Worm (Caenorhabditis elegans) whole organism, midembryonic: ENCODE results near the gene ZK418.2.
A peak's percentile ranks its signal among the peaks of the same experiment; 100 is the strongest.

Experiments
- T22C8.4 ChIP-seq: fragments of 200-800 bp; sonication (Bioruptor generic); IDR thresholded peaks from 2 replicates; pipeline ENCODE4 v1.3.6; 2022; ENCODE audit warnings: missing genetic modification characterization, missing compliant biosample characterization
- cog-1 ChIP-seq: sonication (generic microtip); optimal IDR thresholded peaks from 2 replicates; lab custom pipeline; 2016; ENCODE audit warnings: missing genetic modification characterization, missing compliant biosample characterization
- flt-1 ChIP-seq: fragments of 200-800 bp; sonication (Bioruptor generic); IDR thresholded peaks from 2 replicates; pipeline ENCODE4 v1.3.6; 2022; ENCODE audit warnings: missing genetic modification characterization, missing compliant biosample characterization
- klf-2 ChIP-seq: fragments of 200-800 bp; sonication (Bioruptor generic); conservative IDR thresholded peaks from 2 replicates; pipeline ENCODE4 v1.3.6; 2022; ENCODE audit warnings: missing genetic modification reagents, missing genetic modification characterization, missing compliant biosample characterization
- med-1 ChIP-seq: sonication (generic microtip); optimal IDR thresholded peaks from 2 replicates; lab custom pipeline; 2017; ENCODE audit warnings: missing genetic modification characterization, mild to moderate bottlenecking, missing compliant biosample characterization, antibody characterized with exemption, missing genetic modification reagents; ENCODE audit not compliant: insufficient read depth
- ref-1 ChIP-seq: fragments of 200-800 bp; sonication (Bioruptor generic); conservative IDR thresholded peaks from 2 replicates; pipeline ENCODE4 v1.3.6; 2022; ENCODE audit warnings: missing genetic modification reagents, missing genetic modification characterization, missing compliant biosample characterization
- tab-1 ChIP-seq: fragments of 200-800 bp; sonication (Bioruptor generic); IDR thresholded peaks from 2 replicates; pipeline ENCODE4 v1.3.6; 2022; ENCODE audit warnings: missing genetic modification characterization, missing compliant biosample characterization
- ztf-23 ChIP-seq: fragments of 200-800 bp; sonication (Bioruptor generic); IDR thresholded peaks from 2 replicates; pipeline ENCODE4 v1.3.6; 2022; ENCODE audit warnings: missing genetic modification reagents, missing genetic modification characterization, missing compliant biosample characterization
- ztf-29 ChIP-seq: fragments of 200-800 bp; sonication (Bioruptor generic); IDR thresholded peaks from 2 replicates; pipeline ENCODE4 v1.3.6; 2022; ENCODE audit warnings: missing genetic modification reagents, missing genetic modification characterization, missing compliant biosample characterization

ZK418.2 gene

DNA sequence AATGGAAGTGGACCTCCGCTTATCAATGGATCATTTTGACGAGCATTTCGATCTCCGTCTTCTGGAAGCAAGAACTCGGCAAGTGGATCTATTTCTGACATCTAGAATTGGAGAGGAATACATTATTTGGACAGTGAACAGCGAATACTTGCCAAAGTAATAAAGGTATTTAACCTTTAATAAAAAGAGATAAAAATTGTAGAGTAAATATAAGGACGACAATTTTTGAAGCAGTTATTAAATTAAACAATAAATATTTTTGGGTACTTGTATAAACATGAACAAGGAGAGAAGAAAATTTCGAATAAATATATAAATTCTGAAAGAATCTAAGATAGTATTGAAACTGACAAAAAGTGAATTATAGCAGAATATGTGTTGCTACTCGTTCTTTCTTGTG lies 18.7 kb upstream of the ZK418.2 start, which contains the start of gene lin-37:
Gene lin-37 (minus strand): TSS at position 101 of the 400 bp plus-strand sequence.
- TF ChIP-seq flt-1 (GFP tag; lab: Robert Waterston, UW) (no peak), ztf-29 (no peak), ztf-23 (GFP tag; lab: Robert Waterston, UW) (no peak), klf-2 (GFP tag; lab: Robert Waterston, UW) (no peak), tab-1 (no peak)

DNA sequence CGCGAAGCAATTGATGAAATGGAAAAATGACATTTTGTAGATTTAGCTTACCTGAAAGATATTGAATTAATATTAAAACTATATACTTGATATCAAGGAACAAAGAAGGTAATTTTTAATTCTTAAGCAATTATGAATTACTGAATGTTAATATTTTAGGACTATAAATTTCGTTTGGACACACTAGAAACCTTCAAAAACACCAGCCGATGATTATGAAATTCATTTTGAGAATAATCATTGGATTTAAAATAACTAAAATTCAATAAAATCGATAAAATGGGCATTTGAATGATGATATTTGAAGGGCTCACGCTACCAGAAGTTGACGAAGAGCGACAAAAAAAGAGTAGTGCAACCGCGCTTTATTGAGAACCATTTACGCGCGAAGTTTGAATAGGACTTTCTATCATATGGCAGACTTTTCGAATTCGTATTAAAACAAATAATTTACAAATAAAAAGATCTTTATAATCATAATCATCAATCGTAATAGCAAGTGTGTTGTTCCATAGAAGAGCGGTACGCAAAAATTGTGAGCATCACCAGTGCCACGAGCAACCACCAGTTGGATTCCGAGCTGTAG lies 17.2 kb upstream of the ZK418.2 start, which contains the start of gene ZK418.5:
Gene ZK418.5 (minus strand): TSS at position 51 of the 586 bp plus-strand sequence.
- no peak for TF ChIP-seq tab-1
- no peak for TF ChIP-seq med-1 (GFP tag; lab: Kevin White, UChicago)
- TF ChIP-seq flt-1 (GFP tag; lab: Robert Waterston, UW), result no peak
- TF ChIP-seq klf-2 (GFP tag; lab: Robert Waterston, UW), result no peak
- no peak for TF ChIP-seq cog-1
- no peak for TF ChIP-seq T22C8.4

ce11 chrIII:7076386-7076785 lies 14.8 kb upstream of the ZK418.2 start, which contains the start of gene ZK418.13:
Gene ZK418.13 (minus strand): TSS chrIII:7076486.
- TF ChIP-seq ref-1 (no peak), cog-1 (no peak)

- no peak for TF ChIP-seq tab-1
- TF ChIP-seq ref-1, result no peak
- TF ChIP-seq klf-2 (GFP tag; lab: Robert Waterston, UW), result no peak
- TF ChIP-seq flt-1 (GFP tag; lab: Robert Waterston, UW), result no peak
- TF ChIP-seq ztf-23 (GFP tag; lab: Robert Waterston, UW), result no peak
- TF ChIP-seq ztf-29, result no peak
- no peak for TF ChIP-seq cog-1
- no peak for TF ChIP-seq med-1 (GFP tag; lab: Kevin White, UChicago)
- no peak for TF ChIP-seq T22C8.4
Measured at ce11 chrIII:7078737-7079136, 12.4 kb upstream of the ZK418.2 start, which contains the start of gene ZK418.6. Gene ZK418.6 (minus strand): TSS chrIII:7078837.

DNA sequence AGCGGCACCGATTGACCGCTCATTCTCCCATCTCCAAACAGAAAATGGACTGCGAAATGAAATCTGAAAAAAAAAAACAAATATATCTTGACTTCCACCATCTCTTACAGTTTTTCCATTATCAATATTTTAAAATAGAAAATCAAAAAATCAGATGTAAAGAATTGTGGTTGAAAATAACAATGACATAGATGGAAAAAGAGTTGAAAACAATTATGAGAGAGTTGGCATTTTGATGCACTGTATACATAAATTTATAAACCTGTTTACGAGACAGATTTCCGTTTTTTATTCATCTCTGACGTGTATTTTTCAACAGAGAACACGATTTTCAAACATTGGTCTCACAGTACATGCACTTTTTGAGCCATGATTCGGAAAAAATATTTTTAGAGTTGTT lies 10.5 kb upstream of the ZK418.2 start, which contains the start of gene ZK418.7:
Gene ZK418.7 (minus strand): TSS at position 101 of the 400 bp plus-strand sequence.
- TF ChIP-seq cog-1 (no peak), T22C8.4 (no peak), med-1 (GFP tag; lab: Kevin White, UChicago) (no peak), ref-1 (no peak), klf-2 (GFP tag; lab: Robert Waterston, UW) (no peak), flt-1 (GFP tag; lab: Robert Waterston, UW) (no peak), ztf-23 (GFP tag; lab: Robert Waterston, UW) (no peak), tab-1 (no peak), ztf-29 (no peak)

DNA sequence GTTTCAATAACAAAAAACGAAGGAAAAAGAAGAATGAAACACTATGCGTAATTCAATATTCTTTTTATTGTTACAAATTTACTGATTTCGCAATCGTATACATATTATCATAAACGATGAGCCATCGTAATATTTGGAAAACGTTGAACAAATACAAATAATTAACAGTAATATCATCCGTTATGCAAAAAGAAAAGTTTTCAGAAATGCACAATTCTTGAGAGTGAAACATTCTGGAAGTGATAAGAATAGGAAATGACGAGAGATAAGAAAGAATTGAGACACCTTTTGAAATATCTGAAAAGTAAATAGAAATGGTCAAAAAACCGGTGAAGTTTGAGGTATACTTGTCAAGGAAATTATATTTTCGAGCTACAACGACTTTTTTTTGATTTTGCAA lies 9.7 kb upstream of the ZK418.2 start:
- TF ChIP-seq cog-1 (no peak), ztf-23 (GFP tag; lab: Robert Waterston, UW) (no peak), ref-1 (no peak), med-1 (GFP tag; lab: Kevin White, UChicago) (no peak), klf-2 (GFP tag; lab: Robert Waterston, UW) (no peak), T22C8.4 (no peak), flt-1 (GFP tag; lab: Robert Waterston, UW) (no peak), ztf-29 (no peak), tab-1 (no peak)

DNA sequence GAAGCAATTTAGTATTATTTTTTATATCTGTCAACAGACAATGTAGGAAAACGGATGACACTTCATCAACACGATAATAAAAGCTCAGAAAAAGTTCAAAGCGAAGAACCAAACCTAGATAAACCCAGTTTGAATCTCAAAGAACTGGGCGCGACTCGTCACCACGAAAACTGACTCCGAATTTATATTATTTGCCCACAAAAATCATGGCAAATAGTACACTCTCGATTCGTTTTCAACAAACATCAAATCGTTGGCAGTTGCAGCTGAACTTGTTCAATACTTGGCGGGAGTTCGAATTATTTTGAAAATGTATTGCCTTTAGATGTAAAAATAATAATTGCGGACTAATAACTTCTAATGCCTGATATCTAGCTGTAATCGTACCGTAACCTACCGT lies 8.0 kb upstream of the ZK418.2 start:
- TF ChIP-seq med-1 (GFP tag; lab: Kevin White, UChicago), result no peak
- TF ChIP-seq ztf-29, result no peak
- TF ChIP-seq klf-2 (GFP tag; lab: Robert Waterston, UW), result no peak
- no peak for TF ChIP-seq cog-1
- TF ChIP-seq ref-1, result no peak
- TF ChIP-seq tab-1, result no peak
- no peak for TF ChIP-seq T22C8.4
- TF ChIP-seq flt-1 (GFP tag; lab: Robert Waterston, UW), result no peak
- TF ChIP-seq ztf-23 (GFP tag; lab: Robert Waterston, UW), result no peak

DNA sequence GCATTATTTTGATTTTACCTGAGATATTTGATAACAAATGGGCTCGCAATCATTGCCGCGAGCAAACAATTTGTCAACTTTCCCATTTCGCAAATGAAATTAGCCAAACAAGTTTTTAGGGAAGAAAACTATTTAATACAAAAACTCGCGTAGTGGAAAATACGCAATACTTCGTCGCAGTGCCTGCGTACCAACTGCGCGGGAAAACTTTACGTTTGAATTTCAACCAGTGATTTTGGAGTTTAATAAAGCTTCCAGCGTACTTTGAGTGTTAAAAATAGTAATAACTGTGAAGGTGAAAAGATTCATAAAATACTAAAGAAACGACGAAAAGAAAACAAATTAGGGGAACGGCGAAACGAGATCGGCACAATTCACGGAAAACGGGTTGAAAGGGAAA lies 6.2 kb upstream of the ZK418.2 start, which contains the start of gene tofu-7:
Gene tofu-7 (minus strand): TSS at position 111 of the 400 bp plus-strand sequence.
- TF ChIP-seq ref-1, result no peak
- TF ChIP-seq flt-1 (GFP tag; lab: Robert Waterston, UW), result no peak
- TF ChIP-seq med-1 (GFP tag; lab: Kevin White, UChicago), result no peak
- TF ChIP-seq klf-2 (GFP tag; lab: Robert Waterston, UW), result no peak
- TF ChIP-seq ztf-29, result no peak
- no peak for TF ChIP-seq ztf-23 (GFP tag; lab: Robert Waterston, UW)
- no peak for TF ChIP-seq cog-1
- TF ChIP-seq tab-1, result no peak
- TF ChIP-seq T22C8.4, result no peak

DNA sequence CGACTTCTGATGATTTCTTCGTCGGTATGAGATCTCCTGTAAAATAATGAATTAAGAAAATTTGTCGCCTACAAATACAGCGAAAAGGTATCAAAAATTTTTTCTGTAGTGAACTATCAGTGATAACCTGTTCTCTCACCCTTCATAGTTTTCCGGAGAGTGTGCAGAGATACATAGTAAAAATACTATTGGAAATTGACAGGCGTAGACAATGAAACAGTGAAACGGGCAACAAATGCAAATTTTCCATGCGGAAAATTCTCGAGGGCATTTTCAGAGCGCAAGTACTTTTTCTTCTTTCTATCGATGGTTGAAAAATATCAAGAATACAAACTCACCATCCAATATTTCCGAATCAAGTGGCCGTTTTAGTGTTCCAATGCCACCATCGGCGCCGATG lies 4.0 kb upstream of the ZK418.2 start:
- TF ChIP-seq med-1 (GFP tag; lab: Kevin White, UChicago) (no peak), klf-2 (GFP tag; lab: Robert Waterston, UW) (no peak), ztf-29 (no peak), ref-1 (no peak), tab-1 (no peak), flt-1 (GFP tag; lab: Robert Waterston, UW) (no peak), T22C8.4 (no peak), cog-1 (no peak)

DNA sequence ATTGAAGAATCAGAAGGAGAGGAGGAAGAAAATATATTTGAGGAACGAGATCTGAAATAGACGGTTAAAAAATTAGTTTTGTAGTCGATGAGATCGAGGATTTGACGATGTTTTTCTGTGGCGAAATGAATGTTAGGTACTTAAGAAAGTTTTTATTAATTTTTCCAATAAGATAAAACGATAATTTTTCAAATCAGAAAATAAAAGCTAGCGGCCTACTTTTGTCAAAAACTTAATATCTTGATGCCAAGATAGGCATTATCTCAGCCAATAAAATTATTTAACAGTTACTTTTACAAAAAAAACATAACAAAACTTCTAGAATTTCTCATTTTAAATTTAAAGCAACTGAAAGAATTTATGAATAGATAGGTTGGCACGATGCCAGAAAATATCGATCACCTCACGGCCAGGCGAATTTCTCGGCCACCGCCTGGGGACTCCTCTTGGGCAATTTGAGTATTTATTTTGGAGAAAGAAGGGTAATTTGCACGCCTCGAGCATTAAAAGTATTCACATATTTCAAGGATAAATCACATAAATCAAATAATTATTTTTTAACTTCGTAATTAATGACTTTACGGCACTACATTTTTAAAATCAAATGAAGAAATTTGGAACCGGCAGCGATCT lies 3.3 kb upstream of the ZK418.2 start, which contains the start of gene fubl-2:
Gene fubl-2 (minus strand): TSS at position 51 of the 633 bp plus-strand sequence.
- 0 out of 2 replicates have a peak, but pooled peaks have one; percentile 27 for TF ChIP-seq ztf-23 (GFP tag; lab: Robert Waterston, UW)
- no peak for TF ChIP-seq ztf-29
